Worm (Caenorhabditis elegans) whole organism, late embryonic: ENCODE results near the gene twk-10.

ENCODE experiments used
- ama-1 ChIP-seq: fragments of 150-350 bp; optimal IDR thresholded peaks from 2 replicates; lab custom pipeline; 2014
- ceh-2 ChIP-seq: sonication (generic microtip); optimal IDR thresholded peaks from 2 replicates; lab custom pipeline; 2016; ENCODE audit warnings: missing genotype, missing genetic modification characterization, missing compliant biosample characterization
- hlh-8 ChIP-seq: sonication (generic microtip); optimal IDR thresholded peaks from 2 replicates; lab custom pipeline; 2016; ENCODE audit warnings: missing genotype, missing genetic modification characterization, missing compliant biosample characterization
- odd-2 ChIP-seq: sonication (generic microtip); optimal IDR thresholded peaks from 2 replicates; lab custom pipeline; 2017; ENCODE audit warnings: antibody characterized with exemption, mild to moderate bottlenecking, missing genetic modification characterization, missing compliant biosample characterization
- pha-4 ChIP-seq: fragments of 150-350 bp; optimal IDR thresholded peaks from 2 replicates; lab custom pipeline; 2018; ENCODE audit warnings: missing biosample characterization, missing genetic modification reagents, missing genetic modification characterization
- pros-1 ChIP-seq: fragments of 150-350 bp; optimal IDR thresholded peaks from 2 replicates; lab custom pipeline; 2014; ENCODE audit warnings: missing biosample characterization, missing genetic modification reagents, missing genetic modification characterization
- sox-2 ChIP-seq: fragments of 200-800 bp; sonication (Bioruptor generic); IDR thresholded peaks from 2 replicates; pipeline ENCODE4 v1.3.6; 2022; ENCODE audit warnings: missing genetic modification reagents, missing genetic modification characterization, missing compliant biosample characterization

ce11 chrV:6575406-6576130 lies 23.4 kb downstream of the twk-10 start, which contains the start of gene fut-2:
- no peak for TF ChIP-seq ceh-2 (tag; lab: Kevin White, UChicago)
- no peak for TF ChIP-seq pha-4 (tag; lab: Kevin White, UChicago)
- no peak for TF ChIP-seq odd-2 (tag; lab: Kevin White, UChicago)
- no peak for TF ChIP-seq sox-2 (GFP tag; lab: Robert Waterston, UW)
- TF ChIP-seq hlh-8 (tag; lab: Kevin White, UChicago), result no peak
- no peak for TF ChIP-seq ama-1
- no peak for TF ChIP-seq pros-1
